Fruit fly (Drosophila melanogaster): ENCODE measurements around the gene mrn.

mrn gene

DNA sequence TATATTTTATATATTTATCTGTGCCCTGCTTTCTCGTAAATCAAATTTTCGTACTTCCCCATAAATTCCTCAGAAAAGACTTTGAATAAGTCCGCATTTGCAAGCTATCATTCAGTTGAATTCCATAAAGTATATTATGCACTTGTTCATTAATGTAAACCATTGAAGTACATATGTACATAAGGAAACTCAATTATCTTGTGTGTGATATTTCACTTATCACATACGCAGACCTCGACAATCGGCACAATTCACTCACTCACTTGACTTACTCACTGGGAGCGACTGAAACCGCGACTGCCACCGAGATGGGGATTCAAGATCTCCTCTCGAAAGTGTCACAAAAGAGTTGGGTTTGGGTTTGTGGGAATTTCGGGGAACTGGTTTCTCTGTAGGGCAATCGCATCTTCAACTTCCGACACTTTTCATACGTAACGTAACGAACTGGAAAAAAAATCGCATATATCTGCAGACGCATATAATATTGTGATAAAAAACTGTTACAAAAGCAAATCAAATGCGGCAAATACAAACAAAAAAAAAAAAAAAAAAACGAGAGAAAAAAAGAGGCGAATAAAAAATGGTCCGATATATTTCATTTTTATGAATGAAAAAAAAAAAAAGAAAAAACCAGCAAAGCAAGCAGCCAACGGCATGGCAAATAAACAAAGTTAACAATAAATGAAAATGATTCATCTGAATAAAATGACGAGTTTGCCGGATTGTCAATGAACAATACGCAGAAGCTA, 16.9 kb upstream of the mrn start (continued):
- TF ChIP-seq fd64A (GFP tag; optimal IDR thresholded peaks at IDR 0.05): peak; percentile 37
- no peak for TF ChIP-seq NC2α (GFP tag; optimal IDR thresholded peaks at IDR 0.05)
- TF ChIP-seq scrt (GFP tag; optimal IDR thresholded peaks at IDR 0.05): no peak
- TF ChIP-seq CG6854 (GFP tag; optimal IDR thresholded peaks at IDR 0.05): peak; percentile 19
- no peak for TF ChIP-seq yki (optimal IDR thresholded peaks at IDR 0.05)
- TF ChIP-seq lola (GFP tag; optimal IDR thresholded peaks at IDR 0.05): no peak
- no peak for TF ChIP-seq CG6254 (GFP tag; optimal IDR thresholded peaks at IDR 0.05)
- TF ChIP-seq slou (GFP tag; optimal IDR thresholded peaks at IDR 0.05): no peak
- TF ChIP-seq ERR (GFP tag; optimal IDR thresholded peaks at IDR 0.05): no peak
- TF ChIP-seq kni (GFP tag; optimal IDR thresholded peaks at IDR 0.05): no peak
- TF ChIP-seq caup (GFP tag; optimal IDR thresholded peaks at IDR 0.05; ENCODE audit: severe bottlenecking): peak; percentile 49
- no peak for TF ChIP-seq CG32532 (GFP tag; IDR thresholded peaks at IDR 0.05)
- no peak for TF ChIP-seq CG3065 (GFP tag; optimal IDR thresholded peaks at IDR 0.05)
- no peak for TF ChIP-seq Hand (GFP tag; optimal IDR thresholded peaks at IDR 0.05)
- TF ChIP-seq vnd (GFP tag; IDR thresholded peaks at IDR 0.05; ENCODE audit: partially characterized antibody): no peak
- peak; percentile 7 for TF ChIP-seq gem (tag; optimal IDR thresholded peaks at IDR 0.05)
- TF ChIP-seq NC2β (GFP tag; optimal IDR thresholded peaks at IDR 0.05): no peak
- TF ChIP-seq CG3407 (GFP tag; optimal IDR thresholded peaks at IDR 0.05): peak; percentile 20
- TF ChIP-seq shn (GFP tag; optimal IDR thresholded peaks at IDR 0.05): no peak
- TF ChIP-seq CG12104 (GFP tag; optimal IDR thresholded peaks at IDR 0.05): no peak
- no peak for TF ChIP-seq lilli (GFP tag; optimal IDR thresholded peaks at IDR 0.05)
- TF ChIP-seq pnt (GFP tag; optimal IDR thresholded peaks at IDR 0.05): no peak
- TF ChIP-seq CG31388 (GFP tag; optimal IDR thresholded peaks at IDR 0.05): no peak
- TF ChIP-seq CG5953 (GFP tag; IDR thresholded peaks at IDR 0.05): no peak
- TF ChIP-seq phol (tag; optimal IDR thresholded peaks at IDR 0.05): no peak
- TF ChIP-seq CG14667 (GFP tag; IDR thresholded peaks at IDR 0.05): no peak
- peak; percentile 33 for TF ChIP-seq dmrt99B (tag; optimal IDR thresholded peaks at IDR 0.05)
- TF ChIP-seq tin (GFP tag; optimal IDR thresholded peaks at IDR 0.05): no peak
- peak; percentile 71 for TF ChIP-seq ATbp (GFP tag; optimal IDR thresholded peaks at IDR 0.05)
- TF ChIP-seq Deaf1 (tag; optimal IDR thresholded peaks at IDR 0.05): no peak
- no peak for TF ChIP-seq CG8478 (optimal IDR thresholded peaks at IDR 0.05)
- TF ChIP-seq Optix (GFP tag; IDR thresholded peaks at IDR 0.05): no peak
- TF ChIP-seq lov (optimal IDR thresholded peaks at IDR 0.05): no peak
- TF ChIP-seq lov (GFP tag; IDR thresholded peaks at IDR 0.05): no peak
- TF ChIP-seq CG10321 (GFP tag; IDR thresholded peaks at IDR 0.05): 0 out of 2 replicates have a peak, but pooled peaks have one; percentile 6
- no peak for TF ChIP-seq corto (GFP tag; optimal IDR thresholded peaks at IDR 0.05)
- no peak for TF ChIP-seq Sry-β (GFP tag; optimal IDR thresholded peaks at IDR 0.05)
- no peak for TF ChIP-seq chn (GFP tag; optimal IDR thresholded peaks at IDR 0.05)
- peak; percentile 22 for TF ChIP-seq CG12659 (GFP tag; optimal IDR thresholded peaks at IDR 0.05)
- no peak for TF ChIP-seq sc (optimal IDR thresholded peaks at IDR 0.05)
- TF ChIP-seq sc (GFP tag; optimal IDR thresholded peaks at IDR 0.05): no peak
- peak; percentile 45 for TF ChIP-seq sens (GFP tag)
- TF ChIP-seq Ets65A (GFP tag): no peak
- no peak for TF ChIP-seq D19A (tag; optimal IDR thresholded peaks at IDR 0.05)
- TF ChIP-seq CG17359 (tag; optimal IDR thresholded peaks at IDR 0.05): peak; percentile 68
- no peak for TF ChIP-seq Ets97D (GFP tag; optimal IDR thresholded peaks at IDR 0.05)
- peak; percentile 9; the same call in 1 of the 2 replicates for TF ChIP-seq MBD-R2 (GFP tag; IDR thresholded peaks at IDR 0.05)
- TF ChIP-seq ham (GFP tag; IDR thresholded peaks at IDR 0.05): no peak
- TF ChIP-seq CG12071 (GFP tag; optimal IDR thresholded peaks at IDR 0.05): peak; percentile 64
- TF ChIP-seq exex (tag; optimal IDR thresholded peaks at IDR 0.05): peak; percentile 18
- TF ChIP-seq CG11696 (GFP tag; IDR thresholded peaks at IDR 0.05): no peak

Measured in whole organism, embryonic.